Worm (Caenorhabditis elegans): Measurements from ENCODE around the gene T13F2.4.
"Not testable (repeated sequence)": the region's sequence is repeated elsewhere in the genome, so short reads cannot be mapped to it uniquely, and the experiment has no call there.

Gene T13F2.4

ce11 chrIV:9837349-9837748 is 47.8 kb downstream of the T13F2.4 start, which contains the start of gene msp-10:
Gene msp-10 (plus strand): TSS chrIV:9837649.
- not testable (repeated sequence) for TF ChIP-seq snpc-4, lin-13, sptf-1 (tag; optimal IDR thresholded peaks at IDR 0.05)

- TF ChIP-seq bed-3 (GFP tag; optimal IDR thresholded peaks at IDR 0.05) (no peak), nhr-28 (tag; optimal IDR thresholded peaks at IDR 0.05) (no peak), flh-1 (GFP tag; optimal IDR thresholded peaks at IDR 0.05) (no peak), nhr-76 (tag; optimal IDR thresholded peaks at IDR 0.05) (no peak), pha-4 (tag; optimal IDR thresholded peaks at IDR 0.05) (no peak), ceh-39 (tag; optimal IDR thresholded peaks at IDR 0.05) (no peak), drap-1 (GFP tag; optimal IDR thresholded peaks at IDR 0.05) (no peak), lin-13 (tag; optimal IDR thresholded peaks at IDR 0.05) (no peak), snpc-4 (tag; optimal IDR thresholded peaks at IDR 0.05) (no peak), nhr-237 (tag; optimal IDR thresholded peaks at IDR 0.05) (no peak), hlh-1 (tag; optimal IDR thresholded peaks at IDR 0.05) (no peak), ztf-11 (tag; optimal IDR thresholded peaks at IDR 0.05) (no peak)
Measured at ce11 chrIV:9840984-9841590, 51.5 kb downstream of the T13F2.4 start, which contains the start of the genes kin-24 and msp-56. Gene kin-24 (minus strand): TSS chrIV:9841084. Gene msp-56 (plus strand): TSS chrIV:9841540.

Measured in whole organism, mixed stage, embryonic.